Fruit fly (Drosophila melanogaster): ENCODE data around the gene Blos3.

The Blos3 gene

dm6 chr3L:18840370-18841007 is 29.5 kb upstream of the Blos3 start (continued):
- peak; percentile 58 for TF ChIP-seq CG10543 (GFP tag; optimal IDR thresholded peaks at IDR 0.05)
- TF ChIP-seq crp (GFP tag; optimal IDR thresholded peaks at IDR 0.05) = no peak
- peak; percentile 97 for TF ChIP-seq grn (GFP tag; optimal IDR thresholded peaks at IDR 0.05)
- no peak for TF ChIP-seq CG9727 (GFP tag; optimal IDR thresholded peaks at IDR 0.05)
- peak; percentile 7 for TF ChIP-seq nau (GFP tag; optimal IDR thresholded peaks at IDR 0.05)
- no peak for TF ChIP-seq Scr (GFP tag; IDR thresholded peaks at IDR 0.05; ENCODE audit: partially characterized antibody)
- TF ChIP-seq dati (GFP tag; IDR thresholded peaks at IDR 0.05) = no peak
- peak; percentile 42 for TF ChIP-seq Xbp1 (GFP tag; optimal IDR thresholded peaks at IDR 0.05)
- no peak for TF ChIP-seq wek (GFP tag; optimal IDR thresholded peaks at IDR 0.05)
- no peak for TF ChIP-seq CG13123 (GFP tag; optimal IDR thresholded peaks at IDR 0.05)
- no peak for TF ChIP-seq Ptx1 (GFP tag; IDR thresholded peaks at IDR 0.05)
- no peak for TF ChIP-seq Oli (tag; optimal IDR thresholded peaks at IDR 0.05)
- TF ChIP-seq CG4282 (GFP tag; optimal IDR thresholded peaks at IDR 0.05) = no peak
- no peak for TF ChIP-seq ERR (GFP tag; optimal IDR thresholded peaks at IDR 0.05)
- TF ChIP-seq dpn (GFP tag; optimal IDR thresholded peaks at IDR 0.05) = peak in 1 of 2 experiments; percentile 25
- TF ChIP-seq CG17328 (GFP tag; IDR thresholded peaks at IDR 0.05) = no peak
- TF ChIP-seq lab (GFP tag; optimal IDR thresholded peaks at IDR 0.05) = peak; percentile 44
- no peak for TF ChIP-seq CG14014 (GFP tag; IDR thresholded peaks at IDR 0.05)
- TF ChIP-seq CG34422 (GFP tag; IDR thresholded peaks at IDR 0.05) = no peak
- TF ChIP-seq slp2 (GFP tag; optimal IDR thresholded peaks at IDR 0.05) = no peak
- no peak for TF ChIP-seq HLH3B (GFP tag; IDR thresholded peaks at IDR 0.05)
- TF ChIP-seq CG12659 (GFP tag; optimal IDR thresholded peaks at IDR 0.05) = no peak

- TF ChIP-seq CG2202 (tag; optimal IDR thresholded peaks at IDR 0.05) (no peak), Gsc (GFP tag; IDR thresholded peaks at IDR 0.05) (no peak), Dll (GFP tag; IDR thresholded peaks at IDR 0.05; ENCODE audit: partially characterized antibody) (0 out of 4 replicates have a peak, but pooled peaks have one; percentile 17), Pdp1 (GFP tag; optimal IDR thresholded peaks at IDR 0.05) (no peak), sug (tag; optimal IDR thresholded peaks at IDR 0.05) (no peak), Sry-β (GFP tag; optimal IDR thresholded peaks at IDR 0.05) (peak; percentile 46), dmrt11E (tag; optimal IDR thresholded peaks at IDR 0.05) (no peak), twi (tag; optimal IDR thresholded peaks at IDR 0.05) (peak; percentile 16), shn (GFP tag; optimal IDR thresholded peaks at IDR 0.05) (no peak), CG12744 (GFP tag; optimal IDR thresholded peaks at IDR 0.05) (no peak), stwl (tag; optimal IDR thresholded peaks at IDR 0.05) (peak; percentile 91), bigmax (GFP tag; optimal IDR thresholded peaks at IDR 0.05) (no peak), MBD-R2 (GFP tag; IDR thresholded peaks at IDR 0.05) (no peak), CG1529 (GFP tag; optimal IDR thresholded peaks at IDR 0.05) (no peak), ash1 (GFP tag; optimal IDR thresholded peaks at IDR 0.05) (no peak), Nf-YB (GFP tag; optimal IDR thresholded peaks at IDR 0.05) (no peak), CG2116 (GFP tag; optimal IDR thresholded peaks at IDR 0.05) (peak; percentile 92), gfzf (GFP tag; optimal IDR thresholded peaks at IDR 0.05) (peak; percentile 53), CG13424 (tag; optimal IDR thresholded peaks at IDR 0.05) (no peak), amos (GFP tag; IDR thresholded peaks at IDR 0.05; ENCODE audit: partially characterized antibody) (no peak), CG15601 (tag; optimal IDR thresholded peaks at IDR 0.05) (no peak), ase (GFP tag; IDR thresholded peaks at IDR 0.05) (no peak), gsb-n (tag; optimal IDR thresholded peaks at IDR 0.05) (no peak), gce (GFP tag; IDR thresholded peaks at IDR 0.05) (no peak), bowl (GFP tag; IDR thresholded peaks at IDR 0.05) (no peak), wek (GFP tag; optimal IDR thresholded peaks at IDR 0.05) (no peak), p53 (GFP tag; optimal IDR thresholded peaks at IDR 0.05) (no peak), Fer2 (tag; optimal IDR thresholded peaks at IDR 0.05) (no peak), tna (GFP tag; IDR thresholded peaks at IDR 0.05; ENCODE audit: partially characterized antibody) (no peak)
These were observed 28.8 kb upstream of the Blos3 start for dm6 chr3L:18841269-18841668.
